Worm (Caenorhabditis elegans) whole organism, early embryonic: ENCODE data around the gene fbxb-82.

ENCODE experiments used
- B0310.2 ChIP-seq: sonication (generic microtip); optimal IDR thresholded peaks from 2 replicates; lab custom pipeline; 2016; ENCODE audit warnings: mild to moderate bottlenecking, missing genetic modification characterization, missing compliant biosample characterization
- F13C5.2 ChIP-seq: sonication (generic microtip); optimal IDR thresholded peaks from 2 replicates; lab custom pipeline; 2017; ENCODE audit warnings: mild to moderate bottlenecking, missing genetic modification characterization, inconsistent platforms, missing compliant biosample characterization
- aly-1 ChIP-seq: sonication (generic microtip); optimal IDR thresholded peaks from 2 replicates; lab custom pipeline; 2016; ENCODE audit warnings: missing genetic modification characterization, missing compliant biosample characterization
- ama-1 ChIP-seq: fragments of 150-350 bp; optimal IDR thresholded peaks from 2 replicates; lab custom pipeline; 2014
- ceh-13 ChIP-seq: fragments of 200-800 bp; sonication (Bioruptor generic); optimal IDR thresholded peaks from 2 replicates; lab custom pipeline; 2018; ENCODE audit warnings: mild to moderate bottlenecking, missing genetic modification characterization, missing compliant biosample characterization
- ceh-36 ChIP-seq: sonication (generic microtip); optimal IDR thresholded peaks from 2 replicates; lab custom pipeline; 2016; ENCODE audit warnings: missing genetic modification characterization, inconsistent platforms, missing compliant biosample characterization
- ets-7 ChIP-seq: sonication (generic microtip); optimal IDR thresholded peaks from 2 replicates; lab custom pipeline; 2016; ENCODE audit warnings: missing genotype, missing genetic modification characterization, missing compliant biosample characterization
- flt-1 ChIP-seq: fragments of 200-800 bp; sonication (Bioruptor generic); IDR thresholded peaks from 2 replicates; pipeline ENCODE4 v1.3.6; 2022; ENCODE audit warnings: missing genetic modification characterization, missing compliant biosample characterization
- hmbx-1 ChIP-seq: sonication (generic microtip); optimal IDR thresholded peaks from 2 replicates; lab custom pipeline; 2016; ENCODE audit warnings: mild to moderate bottlenecking, missing genetic modification characterization, missing compliant biosample characterization
- hmg-4 ChIP-seq: fragments of 200-800 bp; sonication (Bioruptor generic); optimal IDR thresholded peaks from 2 replicates; lab custom pipeline; 2018; ENCODE audit warnings: mild to moderate bottlenecking, missing genetic modification characterization, missing compliant biosample characterization
- hnd-1 ChIP-seq: sonication (generic microtip); optimal IDR thresholded peaks from 2 replicates; lab custom pipeline; 2016; ENCODE audit warnings: missing genetic modification characterization, missing compliant biosample characterization
- pes-1 ChIP-seq: fragments of 200-800 bp; sonication (Bioruptor generic); IDR thresholded peaks from 2 replicates; pipeline ENCODE4 v1.3.6; 2022; ENCODE audit warnings: missing genetic modification reagents, missing genetic modification characterization, missing compliant biosample characterization
- scrt-1 ChIP-seq: fragments of 200-800 bp; sonication (Bioruptor generic); IDR thresholded peaks from 2 replicates; pipeline ENCODE4 v1.3.6; 2022; ENCODE audit warnings: missing genetic modification characterization, missing compliant biosample characterization
- sea-1 ChIP-seq: fragments of 200-800 bp; sonication (Bioruptor generic); conservative IDR thresholded peaks from 2 replicates; pipeline ENCODE4 v1.3.6; 2022; ENCODE audit warnings: missing genetic modification characterization, missing compliant biosample characterization
- tbx-11 ChIP-seq: fragments of 200-800 bp; sonication (Bioruptor generic); IDR thresholded peaks from 2 replicates; pipeline ENCODE4 v1.3.6; 2022; ENCODE audit warnings: missing genetic modification characterization, missing compliant biosample characterization
- tbx-37 ChIP-seq: fragments of 200-800 bp; sonication (Bioruptor generic); conservative IDR thresholded peaks from 2 replicates; pipeline ENCODE4 v1.3.6; 2022; ENCODE audit warnings: missing genetic modification reagents, missing genetic modification characterization, missing compliant biosample characterization
- tra-4 ChIP-seq: sonication (generic microtip); optimal IDR thresholded peaks from 2 replicates; lab custom pipeline; 2017; ENCODE audit warnings: missing genetic modification characterization, missing compliant biosample characterization

Gene fbxb-82

ce11 chrIII:157980-158379 is 15.0 kb upstream of the fbxb-82 start:
- TF ChIP-seq ceh-36 (tag; lab: Kevin White, UChicago), result no peak
- TF ChIP-seq hmg-4 (GFP tag; lab: Kevin White, UChicago), result no peak
- no peak for TF ChIP-seq ama-1
- TF ChIP-seq aly-1 (tag; lab: Kevin White, UChicago), result no peak

DNA sequence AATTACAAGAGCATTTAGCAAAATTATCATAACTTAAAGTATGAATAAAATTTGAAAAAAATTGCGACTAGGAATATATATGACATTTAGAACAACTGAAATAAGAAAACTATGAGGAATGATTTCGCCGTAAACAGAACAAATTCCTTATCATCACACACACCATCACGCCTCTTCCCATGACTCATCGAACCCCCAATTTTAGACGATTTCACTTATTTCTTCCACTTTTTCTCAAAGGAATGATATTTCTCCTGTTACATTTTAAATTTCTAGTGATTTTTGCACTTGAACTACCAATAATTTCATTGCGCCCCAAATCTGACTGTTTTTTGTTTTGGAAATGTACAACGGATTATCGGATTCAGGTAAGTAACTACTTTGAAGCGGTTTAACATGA is 13.6 kb upstream of the fbxb-82 start, which contains the start of the genes zig-13 and ver-1:
Gene zig-13 (minus strand): TSS at position 101 of the 400 bp plus-strand sequence.
Gene ver-1 (plus strand): TSS at position 180 of the 400 bp plus-strand sequence.
- TF ChIP-seq hmg-4 (GFP tag; lab: Kevin White, UChicago) (no peak), F13C5.2 (tag; lab: Kevin White, UChicago) (no peak), B0310.2 (tag; lab: Kevin White, UChicago) (no peak), pes-1 (GFP tag; lab: Robert Waterston, UW) (no peak), ama-1 (no peak), aly-1 (tag; lab: Kevin White, UChicago) (no peak), sea-1 (GFP tag; lab: Robert Waterston, UW) (no peak), tbx-37 (GFP tag; lab: Robert Waterston, UW) (no peak), ceh-13 (GFP tag; lab: Kevin White, UChicago) (no peak), ets-7 (tag; lab: Kevin White, UChicago) (no peak), tbx-11 (GFP tag; lab: Robert Waterston, UW) (no peak), scrt-1 (GFP tag; lab: Robert Waterston, UW) (no peak)

DNA sequence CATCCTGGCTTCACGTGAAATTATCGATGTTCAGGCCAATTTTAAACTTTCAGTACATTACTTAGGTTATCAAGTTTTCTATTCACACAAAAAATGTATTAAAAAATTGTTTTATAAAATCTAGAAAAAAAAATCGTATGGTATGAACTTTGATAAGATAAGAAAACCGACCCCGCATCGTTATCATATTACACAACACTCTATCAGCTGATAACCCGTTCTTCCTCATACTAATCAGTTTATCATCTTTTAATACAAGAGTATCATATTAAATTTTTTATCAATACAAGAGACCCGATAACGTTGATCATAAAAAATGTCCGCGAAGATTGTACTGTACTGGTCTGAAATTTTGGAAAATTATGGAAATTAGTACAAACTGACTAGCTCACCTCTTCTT is 11.1 kb upstream of the fbxb-82 start:
- TF ChIP-seq ets-7 (tag; lab: Kevin White, UChicago) (no peak), ceh-13 (GFP tag; lab: Kevin White, UChicago) (no peak), tra-4 (no peak), flt-1 (GFP tag; lab: Robert Waterston, UW) (no peak), F13C5.2 (tag; lab: Kevin White, UChicago) (no peak), aly-1 (tag; lab: Kevin White, UChicago) (no peak), hmbx-1 (tag; lab: Kevin White, UChicago) (no peak), tbx-11 (GFP tag; lab: Robert Waterston, UW) (no peak), hmg-4 (GFP tag; lab: Kevin White, UChicago) (no peak), scrt-1 (GFP tag; lab: Robert Waterston, UW) (no peak), sea-1 (GFP tag; lab: Robert Waterston, UW) (no peak), B0310.2 (tag; lab: Kevin White, UChicago) (no peak), ceh-36 (tag; lab: Kevin White, UChicago) (no peak), hnd-1 (tag; lab: Kevin White, UChicago) (no peak), tbx-37 (GFP tag; lab: Robert Waterston, UW) (no peak), ama-1 (no peak)

ce11 chrIII:151084-151483 is 8.1 kb upstream of the fbxb-82 start:
- TF ChIP-seq pes-1 (GFP tag; lab: Robert Waterston, UW) (no peak), B0310.2 (tag; lab: Kevin White, UChicago) (no peak), sea-1 (GFP tag; lab: Robert Waterston, UW) (no peak), ets-7 (tag; lab: Kevin White, UChicago) (no peak), hmg-4 (GFP tag; lab: Kevin White, UChicago) (no peak), aly-1 (tag; lab: Kevin White, UChicago) (no peak), hnd-1 (tag; lab: Kevin White, UChicago) (no peak), scrt-1 (GFP tag; lab: Robert Waterston, UW) (no peak), hmbx-1 (tag; lab: Kevin White, UChicago) (no peak), tbx-37 (GFP tag; lab: Robert Waterston, UW) (no peak), ama-1 (no peak), flt-1 (GFP tag; lab: Robert Waterston, UW) (no peak), ceh-36 (tag; lab: Kevin White, UChicago) (no peak), tbx-11 (GFP tag; lab: Robert Waterston, UW) (no peak), F13C5.2 (tag; lab: Kevin White, UChicago) (no peak), ceh-13 (GFP tag; lab: Kevin White, UChicago) (no peak)

- no peak for TF ChIP-seq ets-7 (tag; lab: Kevin White, UChicago)
- TF ChIP-seq sea-1 (GFP tag; lab: Robert Waterston, UW), result no peak
- TF ChIP-seq hmbx-1 (tag; lab: Kevin White, UChicago), result no peak
- no peak for TF ChIP-seq hnd-1 (tag; lab: Kevin White, UChicago)
- TF ChIP-seq ceh-13 (GFP tag; lab: Kevin White, UChicago), result no peak
- no peak for TF ChIP-seq tbx-11 (GFP tag; lab: Robert Waterston, UW)
- no peak for TF ChIP-seq pes-1 (GFP tag; lab: Robert Waterston, UW)
- no peak for TF ChIP-seq ama-1
Observed at ce11 chrIII:149132-149531, 6.1 kb upstream of the fbxb-82 start.

- TF ChIP-seq pes-1 (GFP tag; lab: Robert Waterston, UW), result no peak
- TF ChIP-seq hmg-4 (GFP tag; lab: Kevin White, UChicago), result no peak
- TF ChIP-seq hmbx-1 (tag; lab: Kevin White, UChicago), result no peak
- no peak for TF ChIP-seq hnd-1 (tag; lab: Kevin White, UChicago)
- no peak for TF ChIP-seq sea-1 (GFP tag; lab: Robert Waterston, UW)
Observed at ce11 chrIII:147570-148076, 4.6 kb upstream of the fbxb-82 start, which contains the start of gene sqst-5. Gene sqst-5, minus strand, starts transcription at chrIII:147620.

ce11 chrIII:146369-146768 is 3.3 kb upstream of the fbxb-82 start, which contains the start of gene fbxb-84:
Gene fbxb-84, minus strand, starts transcription at chrIII:146469.
- TF ChIP-seq tbx-11 (GFP tag; lab: Robert Waterston, UW) (no peak), pes-1 (GFP tag; lab: Robert Waterston, UW) (no peak), hmbx-1 (tag; lab: Kevin White, UChicago) (no peak), tra-4 (no peak), sea-1 (GFP tag; lab: Robert Waterston, UW) (no peak), tbx-37 (GFP tag; lab: Robert Waterston, UW) (no peak), flt-1 (GFP tag; lab: Robert Waterston, UW) (no peak), hmg-4 (GFP tag; lab: Kevin White, UChicago) (no peak), hnd-1 (tag; lab: Kevin White, UChicago) (no peak), B0310.2 (tag; lab: Kevin White, UChicago) (no peak), ceh-13 (GFP tag; lab: Kevin White, UChicago) (no peak), ceh-36 (tag; lab: Kevin White, UChicago) (no peak), scrt-1 (GFP tag; lab: Robert Waterston, UW) (no peak), ets-7 (tag; lab: Kevin White, UChicago) (no peak), aly-1 (tag; lab: Kevin White, UChicago) (no peak), F13C5.2 (tag; lab: Kevin White, UChicago) (no peak), ama-1 (no peak)
